Worm (Caenorhabditis elegans) whole organism, early embryonic: ENCODE data around the gene ugt-2.

Experiments
- F13C5.2 ChIP-seq: sonication (generic microtip); optimal IDR thresholded peaks from 2 replicates; lab custom pipeline; 2017; ENCODE audit warnings: mild to moderate bottlenecking, missing genetic modification characterization, inconsistent platforms, missing compliant biosample characterization
- ama-1 ChIP-seq: fragments of 150-350 bp; optimal IDR thresholded peaks from 2 replicates; lab custom pipeline; 2014
- ceh-36 ChIP-seq: sonication (generic microtip); optimal IDR thresholded peaks from 2 replicates; lab custom pipeline; 2016; ENCODE audit warnings: missing genetic modification characterization, inconsistent platforms, missing compliant biosample characterization
- ets-7 ChIP-seq: sonication (generic microtip); optimal IDR thresholded peaks from 2 replicates; lab custom pipeline; 2016; ENCODE audit warnings: missing genotype, missing genetic modification characterization, missing compliant biosample characterization
- flt-1 ChIP-seq: fragments of 200-800 bp; sonication (Bioruptor generic); IDR thresholded peaks from 2 replicates; pipeline ENCODE4 v1.3.6; 2022; ENCODE audit warnings: missing genetic modification characterization, missing compliant biosample characterization
- sea-1 ChIP-seq: fragments of 200-800 bp; sonication (Bioruptor generic); conservative IDR thresholded peaks from 2 replicates; pipeline ENCODE4 v1.3.6; 2022; ENCODE audit warnings: missing genetic modification characterization, missing compliant biosample characterization

DNA sequence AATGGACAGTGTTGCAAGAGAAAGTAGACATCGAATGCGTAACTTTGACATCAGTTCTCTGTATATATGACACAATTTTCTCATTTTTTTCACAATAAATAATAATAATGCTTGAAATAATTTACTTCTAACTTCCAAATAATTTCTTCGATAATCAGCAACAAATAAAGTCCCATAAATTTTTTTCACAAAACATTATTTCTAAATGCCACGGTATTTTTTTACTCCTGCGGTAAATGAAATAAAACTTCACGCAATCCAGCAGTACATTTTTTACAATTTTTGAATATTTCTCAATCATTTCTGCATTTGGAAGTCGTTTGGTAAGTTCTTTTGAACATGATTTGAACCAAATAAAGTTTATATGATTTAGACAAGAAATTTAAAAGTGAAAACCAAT, 14.7 kb upstream of the ugt-2 start, which contains the start of gene spe-10:
- TF ChIP-seq ama-1 (lab: Kevin White, UChicago), result no peak
- TF ChIP-seq F13C5.2 (tag; lab: Kevin White, UChicago), result no peak
- no peak for TF ChIP-seq ets-7 (tag; lab: Kevin White, UChicago)
- TF ChIP-seq flt-1 (GFP tag; lab: Robert Waterston, UW), result no peak
- no peak for TF ChIP-seq sea-1 (GFP tag; lab: Robert Waterston, UW)
- TF ChIP-seq ceh-36 (tag; lab: Kevin White, UChicago), result no peak
